Worm (Caenorhabditis elegans): ENCODE results near the gene marc-5.

marc-5 gene

DNA sequence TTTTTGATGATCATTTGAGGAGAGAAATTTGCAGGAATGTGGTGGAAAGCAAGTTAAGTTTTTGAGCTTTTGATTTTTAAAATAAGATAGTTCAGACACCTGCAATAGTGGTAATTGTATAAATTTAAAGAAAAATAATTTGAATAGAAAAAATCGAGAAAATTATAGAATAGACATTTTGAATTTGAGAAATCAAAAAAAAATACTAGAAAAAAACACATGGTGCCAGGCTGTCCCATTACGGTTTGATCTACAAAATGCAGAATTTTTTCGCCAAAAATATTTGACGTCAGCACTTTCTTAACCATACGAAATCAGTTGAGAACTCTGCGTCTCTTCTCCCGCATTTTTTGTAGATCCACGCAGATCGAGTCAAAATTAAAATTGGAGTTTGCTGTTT is 38.2 kb upstream of the marc-5 start, which contains the start of gene sre-27:
Gene sre-27, minus strand, starts transcription at position 101 of the 400 bp plus-strand sequence.
- no peak for TF ChIP-seq ceh-27 (GFP tag; optimal IDR thresholded peaks at IDR 0.05)

DNA sequence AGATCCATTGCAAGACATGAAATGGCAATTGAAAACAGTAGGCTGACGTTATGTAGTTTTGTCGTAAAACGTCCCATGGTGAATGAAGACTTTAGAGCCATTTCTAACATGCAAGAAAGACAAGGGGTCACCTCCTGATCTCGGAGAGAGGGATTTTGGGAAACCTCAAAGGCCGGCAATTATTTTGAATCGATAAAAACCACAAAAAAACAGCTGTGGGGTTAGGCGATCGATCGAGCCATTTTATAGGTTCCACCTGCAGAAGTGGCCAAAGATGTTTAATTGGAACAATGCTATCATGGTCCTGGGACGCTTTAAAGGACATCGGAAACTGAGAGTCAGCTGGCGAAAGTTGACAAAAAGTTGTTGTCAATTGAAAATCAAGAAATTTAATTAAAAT is 35.5 kb upstream of the marc-5 start, which contains the start of gene Y57A10C.11:
Gene Y57A10C.11, minus strand, starts transcription at position 101 of the 400 bp plus-strand sequence.
- no peak for TF ChIP-seq lin-26 (GFP tag; IDR thresholded peaks at IDR 0.05)

DNA sequence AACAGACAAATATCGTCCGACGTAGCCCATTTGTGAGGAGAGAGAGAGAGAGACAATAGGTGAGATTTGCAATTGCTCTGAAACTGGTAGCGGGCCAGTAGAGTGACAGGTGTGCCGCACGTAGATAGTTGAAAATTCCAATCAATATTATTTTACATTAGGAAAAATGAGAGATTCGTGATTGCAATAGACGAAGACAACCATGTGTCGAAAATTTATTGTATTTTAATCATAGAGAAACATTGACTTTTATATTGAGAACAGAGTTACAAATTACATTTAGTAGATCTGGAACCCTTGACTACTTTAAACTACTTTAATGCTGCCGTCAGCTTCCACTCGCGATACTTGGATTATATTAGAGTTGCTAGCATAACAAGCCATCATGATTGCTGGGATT is 33.1 kb upstream of the marc-5 start, which contains the start of gene Y57A10C.1:
Gene Y57A10C.1, minus strand, starts transcription at position 101 of the 400 bp plus-strand sequence.
- TF ChIP-seq B0019.2 (GFP tag; conservative IDR thresholded peaks at IDR 0.05) (no peak), unc-130 (GFP tag; optimal IDR thresholded peaks at IDR 0.05) (no peak), nfyb-1 (GFP tag; IDR thresholded peaks at IDR 0.05) (no peak), die-1 (tag; optimal IDR thresholded peaks at IDR 0.05) (no peak), hsf-1 (GFP tag; IDR thresholded peaks at IDR 0.05) (no peak), bed-1 (GFP tag; IDR thresholded peaks at IDR 0.05) (no peak), F23B12.7 (tag; optimal IDR thresholded peaks at IDR 0.05; ENCODE audit: insufficient read depth) (no peak), lin-35 (GFP tag; optimal IDR thresholded peaks at IDR 0.05) (no peak), ztf-28 (GFP tag; IDR thresholded peaks at IDR 0.05) (no peak), ama-1 (optimal IDR thresholded peaks at IDR 0.05) (no peak), ama-1 (GFP tag; optimal IDR thresholded peaks at IDR 0.05) (no peak), sptf-2 (GFP tag; optimal IDR thresholded peaks at IDR 0.05) (no peak), aptf-2 (GFP tag; conservative IDR thresholded peaks at IDR 0.05) (no peak), ceh-79 (tag; optimal IDR thresholded peaks at IDR 0.05) (no peak), pha-4 (tag; optimal IDR thresholded peaks at IDR 0.05) (no peak)

DNA sequence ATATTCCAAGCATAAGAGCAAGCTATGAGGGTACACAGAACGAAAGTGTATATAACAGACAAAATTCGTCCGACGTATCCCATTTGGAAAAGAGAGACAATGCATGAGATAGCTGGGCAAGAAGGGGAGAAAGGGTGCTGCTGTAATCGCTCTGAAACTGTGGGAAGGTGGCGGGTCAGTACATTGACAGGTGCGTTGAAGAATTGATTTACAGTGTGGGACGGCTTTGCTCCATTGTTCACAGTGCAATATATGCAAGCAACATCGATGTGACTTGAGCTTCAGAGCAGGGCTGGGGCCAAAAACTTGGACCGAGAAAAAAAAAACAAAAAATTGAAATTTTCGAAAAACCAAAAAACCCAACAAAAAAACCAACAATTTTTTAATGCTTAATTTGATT is 30.8 kb upstream of the marc-5 start, which contains the start of gene F57G9.3:
Gene F57G9.3, minus strand, starts transcription at position 101 of the 400 bp plus-strand sequence.
- TF ChIP-seq lin-40 (tag; optimal IDR thresholded peaks at IDR 0.05) (no peak), sea-2 (GFP tag; IDR thresholded peaks at IDR 0.05) (no peak), snpc-1.1 (tag; optimal IDR thresholded peaks at IDR 0.05; ENCODE audit: insufficient read depth) (no peak), ceh-79 (tag; optimal IDR thresholded peaks at IDR 0.05) (no peak), ztf-26 (tag; optimal IDR thresholded peaks at IDR 0.05) (no peak), mcd-1 (GFP tag; IDR thresholded peaks at IDR 0.05) (no peak), lin-35 (GFP tag; optimal IDR thresholded peaks at IDR 0.05) (no peak), madf-10 (tag; optimal IDR thresholded peaks at IDR 0.05) (no peak)

DNA sequence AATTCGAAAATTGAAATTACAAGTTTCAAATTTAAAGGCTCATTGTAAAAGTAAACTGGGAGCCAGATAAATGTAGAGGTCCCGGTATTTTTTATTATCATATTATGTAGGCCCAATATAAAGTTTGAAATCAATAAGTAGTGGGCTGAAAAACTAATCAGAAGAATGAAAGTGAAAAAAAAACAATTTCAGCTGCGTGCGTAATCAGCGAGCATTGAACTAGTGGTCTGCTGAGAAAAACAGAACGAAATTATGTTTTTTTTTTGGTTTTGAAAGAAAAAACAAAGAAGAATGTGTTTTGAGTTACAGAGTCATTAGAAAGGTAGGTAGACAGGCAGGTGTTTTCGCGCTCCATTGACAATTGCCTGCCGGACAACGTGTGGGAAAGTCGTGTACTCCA is 29.4 kb upstream of the marc-5 start, which contains the start of gene sre-31:
Gene sre-31, minus strand, starts transcription at position 101 of the 400 bp plus-strand sequence.
- TF ChIP-seq sdz-38 (tag; optimal IDR thresholded peaks at IDR 0.05) (no peak), lsl-1 (GFP tag; optimal IDR thresholded peaks at IDR 0.05) (no peak), nfya-2 (GFP tag; IDR thresholded peaks at IDR 0.05) (no peak), F57A8.1 (GFP tag; optimal IDR thresholded peaks at IDR 0.05) (no peak), snpc-1.1 (tag; optimal IDR thresholded peaks at IDR 0.05; ENCODE audit: insufficient read depth) (no peak), C06A6.2 (GFP tag; conservative IDR thresholded peaks at IDR 0.05) (no peak), lir-1 (GFP tag; conservative IDR thresholded peaks at IDR 0.05) (no peak), ceh-100 (GFP tag; IDR thresholded peaks at IDR 0.05) (no peak), dpl-1 (GFP tag; optimal IDR thresholded peaks at IDR 0.05) (no peak), madf-3 (GFP tag; IDR thresholded peaks at IDR 0.05) (no peak), bed-1 (GFP tag; IDR thresholded peaks at IDR 0.05) (no peak), akir-1 (GFP tag; optimal IDR thresholded peaks at IDR 0.05) (no peak)

Measured in whole organism, young adult.